Worm (Caenorhabditis elegans): ENCODE data around the gene F35C5.12.

The F35C5.12 gene

ce11 chrII:12923225-12923624 lies 8.9 kb upstream of the F35C5.12 start (continued):
- no peak for TF ChIP-seq let-526 (GFP tag; IDR thresholded peaks at IDR 0.05)
- TF ChIP-seq attf-3 (GFP tag; conservative IDR thresholded peaks at IDR 0.05) = no peak
- TF ChIP-seq B0336.3 (GFP tag; IDR thresholded peaks at IDR 0.05) = no peak
- TF ChIP-seq madf-6 (GFP tag; IDR thresholded peaks at IDR 0.05) = peak; percentile 69
- peak; percentile 36; the same call in 1 of the 2 replicates for TF ChIP-seq pbrm-1 (GFP tag; IDR thresholded peaks at IDR 0.05)
- TF ChIP-seq F57A8.1 (GFP tag; optimal IDR thresholded peaks at IDR 0.05) = no peak

- TF ChIP-seq F55B11.4 (tag; optimal IDR thresholded peaks at IDR 0.05; ENCODE audit: borderline replicate concordance, insufficient read depth) (no peak), nhr-179 (tag; optimal IDR thresholded peaks at IDR 0.05) (no peak), unc-62 (GFP tag; optimal IDR thresholded peaks at IDR 0.05) (no peak), Y53F4B.3 (GFP tag; IDR thresholded peaks at IDR 0.05) (no peak), F57A8.1 (GFP tag; optimal IDR thresholded peaks at IDR 0.05) (no peak), hlh-12 (tag; optimal IDR thresholded peaks at IDR 0.05) (no peak)
Measured at ce11 chrII:12921478-12921877, 7.1 kb upstream of the F35C5.12 start.

- TF ChIP-seq snpc-4 (GFP tag; optimal IDR thresholded peaks at IDR 0.05) (no peak), snpc-4 (tag; optimal IDR thresholded peaks at IDR 0.05) (peak in 3 of 4 experiments; percentile 26 to 50 (median 30)), aptf-3 (GFP tag; IDR thresholded peaks at IDR 0.05) (no peak), egl-44 (GFP tag; IDR thresholded peaks at IDR 0.05) (no peak), F22D6.2 (tag; optimal IDR thresholded peaks at IDR 0.05) (no peak), Y67H2A.10 (GFP tag; conservative IDR thresholded peaks at IDR 0.05) (no peak), lin-40 (tag; optimal IDR thresholded peaks at IDR 0.05) (no peak), B0019.2 (GFP tag; conservative IDR thresholded peaks at IDR 0.05) (no peak; the same call in 1 of the 2 replicates), ztf-6 (GFP tag; IDR thresholded peaks at IDR 0.05) (no peak), ztf-25 (GFP tag; IDR thresholded peaks at IDR 0.05) (no peak), rcor-1 (GFP tag; IDR thresholded peaks at IDR 0.05) (peak; percentile 51; the same call in 1 of the 2 replicates), hlh-26 (GFP tag; conservative IDR thresholded peaks at IDR 0.05) (no peak), lin-35 (GFP tag; optimal IDR thresholded peaks at IDR 0.05) (peak in 1 of 3 experiments; percentile 23), mes-4 (tag; optimal IDR thresholded peaks at IDR 0.05) (no peak), C17E4.6 (GFP tag; IDR thresholded peaks at IDR 0.05) (no peak), attf-5 (GFP tag; optimal IDR thresholded peaks at IDR 0.05) (no peak), nhr-27 (tag; optimal IDR thresholded peaks at IDR 0.05) (no peak), Y56A3A.18 (GFP tag; IDR thresholded peaks at IDR 0.05) (no peak), hmg-1.2 (GFP tag; IDR thresholded peaks at IDR 0.05) (peak; percentile 37; the same call in 1 of the 2 replicates), madf-10 (tag; optimal IDR thresholded peaks at IDR 0.05) (no peak), T07F8.4 (tag; optimal IDR thresholded peaks at IDR 0.05) (no peak), nhr-90 (tag; optimal IDR thresholded peaks at IDR 0.05) (no peak), lin-26 (GFP tag; IDR thresholded peaks at IDR 0.05) (no peak), tbx-9 (tag; optimal IDR thresholded peaks at IDR 0.05; ENCODE audit: borderline replicate concordance) (no peak), attf-3 (GFP tag; conservative IDR thresholded peaks at IDR 0.05) (peak; percentile 100), pbrm-1 (GFP tag; IDR thresholded peaks at IDR 0.05) (no peak), F52B5.7 (tag; optimal IDR thresholded peaks at IDR 0.05) (no peak), K12H6.12 (tag; optimal IDR thresholded peaks at IDR 0.05) (no peak), F57C9.4 (tag; optimal IDR thresholded peaks at IDR 0.05) (no peak), Y79H2A.3 (GFP tag; conservative IDR thresholded peaks at IDR 0.05) (0 out of 2 replicates have a peak, but pooled peaks have one; percentile 24), lag-1 (GFP tag; IDR thresholded peaks at IDR 0.05) (no peak), gei-17 (GFP tag; optimal IDR thresholded peaks at IDR 0.05) (no peak), lin-54 (GFP tag; optimal IDR thresholded peaks at IDR 0.05) (peak; percentile 70), aptf-2 (GFP tag; conservative IDR thresholded peaks at IDR 0.05) (no peak), ztf-28 (GFP tag; IDR thresholded peaks at IDR 0.05) (0 out of 2 replicates have a peak, but pooled peaks have one; percentile 70), lir-1 (GFP tag; conservative IDR thresholded peaks at IDR 0.05) (no peak)
Measured at ce11 chrII:12918960-12919553, 4.7 kb upstream of the F35C5.12 start, which contains the start of the genes F58G1.2 and wago-4. F58G1.2 (minus strand) TSS chrII:12919010. wago-4 (plus strand) TSS chrII:12919551.

All from whole organism, young adult.